Worm (Caenorhabditis elegans) whole organism, mixed stage, embryonic: ENCODE measurements around the gene T15B7.14.

Source experiments
- bed-3 ChIP-seq: fragments of 200-800 bp; sonication (Bioruptor generic); optimal IDR thresholded peaks from 3 replicates; lab custom pipeline; 2018; ENCODE audit warnings: mild to moderate bottlenecking, missing genetic modification characterization, moderate library complexity, missing compliant biosample characterization
- blmp-1 ChIP-seq: fragments of 150-350 bp; optimal IDR thresholded peaks from 2 replicates; lab custom pipeline; 2014; ENCODE audit warnings: missing biosample characterization, missing genetic modification characterization
- ceh-39 ChIP-seq: fragments of 150-350 bp; optimal IDR thresholded peaks from 2 replicates; lab custom pipeline; 2014; ENCODE audit warnings: missing biosample characterization, missing genetic modification characterization
- ceh-43 ChIP-seq: fragments of 200-800 bp; sonication (Bioruptor generic); optimal IDR thresholded peaks from 2 replicates; lab custom pipeline; 2018; ENCODE audit warnings: mild to moderate bottlenecking, missing genetic modification characterization, moderate library complexity, missing compliant biosample characterization
- ceh-83 ChIP-seq: fragments of 200-800 bp; sonication (Bioruptor generic); optimal IDR thresholded peaks from 2 replicates; lab custom pipeline; 2018; ENCODE audit warnings: mild to moderate bottlenecking, missing genetic modification characterization, missing compliant biosample characterization
- drap-1 ChIP-seq: fragments of 200-800 bp; sonication (Bioruptor generic); optimal IDR thresholded peaks from 3 replicates; lab custom pipeline; 2018; ENCODE audit warnings: mild to moderate bottlenecking, missing genetic modification characterization, missing compliant biosample characterization
- elt-1 ChIP-seq: sonication (generic microtip); optimal IDR thresholded peaks from 2 replicates; lab custom pipeline; 2017; ENCODE audit warnings: missing genetic modification characterization, mild to moderate bottlenecking, missing compliant biosample characterization, antibody characterized with exemption, moderate library complexity, borderline replicate concordance; ENCODE audit not compliant: insufficient read depth
- elt-3 ChIP-seq: fragments of 150-350 bp; optimal IDR thresholded peaks from 2 replicates; lab custom pipeline; 2014; ENCODE audit warnings: missing biosample characterization, missing genetic modification characterization
- flh-1 ChIP-seq: fragments of 200-800 bp; sonication (Bioruptor generic); optimal IDR thresholded peaks from 2 replicates; lab custom pipeline; 2018; ENCODE audit warnings: mild to moderate bottlenecking, missing genetic modification characterization, moderate library complexity, missing compliant biosample characterization
- ham-2 ChIP-seq: fragments of 200-800 bp; sonication (Bioruptor generic); optimal IDR thresholded peaks from 2 replicates; lab custom pipeline; 2018; ENCODE audit warnings: mild to moderate bottlenecking, missing genetic modification characterization, missing compliant biosample characterization
- hlh-1 ChIP-seq: fragments of 150-350 bp; optimal IDR thresholded peaks from 2 replicates; lab custom pipeline; 2014; ENCODE audit warnings: missing biosample characterization, missing genetic modification reagents, missing genetic modification characterization
- lin-13 ChIP-seq: fragments of 150-350 bp; optimal IDR thresholded peaks from 2 replicates; lab custom pipeline; 2014; ENCODE audit warnings: missing biosample characterization, missing genetic modification characterization
- lin-32 ChIP-seq: fragments of 200-800 bp; sonication (Bioruptor generic); optimal IDR thresholded peaks from 2 replicates; lab custom pipeline; 2018; ENCODE audit warnings: mild to moderate bottlenecking, missing genetic modification characterization, missing compliant biosample characterization
- lsy-2 ChIP-seq: fragments of 150-350 bp; optimal IDR thresholded peaks from 2 replicates; lab custom pipeline; 2014; ENCODE audit warnings: missing biosample characterization, missing genetic modification characterization
- mab-5 ChIP-seq: fragments of 150-350 bp; optimal IDR thresholded peaks from 2 replicates; lab custom pipeline; 2014; ENCODE audit warnings: missing biosample characterization, missing genetic modification characterization
- mep-1 ChIP-seq: fragments of 150-350 bp; optimal IDR thresholded peaks from 2 replicates; lab custom pipeline; 2017; ENCODE audit warnings: missing biosample characterization, missing genetic modification reagents, missing genetic modification characterization, inconsistent platforms
- mls-2 ChIP-seq: sonication (generic microtip); optimal IDR thresholded peaks from 2 replicates; lab custom pipeline; 2016; ENCODE audit warnings: mild to moderate bottlenecking, missing genetic modification characterization, moderate library complexity, missing compliant biosample characterization
- nhr-2 ChIP-seq: fragments of 150-350 bp; optimal IDR thresholded peaks from 2 replicates; lab custom pipeline; 2014; ENCODE audit warnings: missing biosample characterization, missing genetic modification characterization
- nhr-237 ChIP-seq: fragments of 150-350 bp; optimal IDR thresholded peaks from 2 replicates; lab custom pipeline; 2014; ENCODE audit warnings: missing biosample characterization, missing genetic modification characterization
- nhr-28 ChIP-seq: fragments of 150-350 bp; optimal IDR thresholded peaks from 2 replicates; lab custom pipeline; 2014; ENCODE audit warnings: missing biosample characterization, missing genetic modification characterization
- nhr-76 ChIP-seq: sonication (generic microtip); optimal IDR thresholded peaks from 2 replicates; lab custom pipeline; 2017; ENCODE audit warnings: missing biosample characterization, missing genetic modification characterization
- pha-4 ChIP-seq: fragments of 150-350 bp; optimal IDR thresholded peaks from 2 replicates; lab custom pipeline; 2018; ENCODE audit warnings: missing biosample characterization, missing genetic modification reagents, missing genetic modification characterization
- sem-2 ChIP-seq: fragments of 200-800 bp; sonication (Bioruptor generic); optimal IDR thresholded peaks from 2 replicates; lab custom pipeline; 2018; ENCODE audit warnings: mild to moderate bottlenecking, missing genetic modification characterization, missing compliant biosample characterization
- snpc-4 ChIP-seq: fragments of 150-350 bp; optimal IDR thresholded peaks from 2 replicates; lab custom pipeline; 2014; ENCODE audit warnings: missing biosample characterization, missing genetic modification characterization
- sptf-1 ChIP-seq: sonication (generic microtip); optimal IDR thresholded peaks from 2 replicates; lab custom pipeline; 2017; ENCODE audit warnings: mild to moderate bottlenecking, missing genetic modification characterization, moderate library complexity, missing compliant biosample characterization
- tbx-8 ChIP-seq: fragments of 200-800 bp; sonication (Bioruptor generic); optimal IDR thresholded peaks from 2 replicates; lab custom pipeline; 2018; ENCODE audit warnings: mild to moderate bottlenecking, missing genetic modification characterization, moderate library complexity, missing compliant biosample characterization
- unc-120 ChIP-seq: sonication (generic microtip); optimal IDR thresholded peaks from 2 replicates; lab custom pipeline; 2017; ENCODE audit warnings: missing genetic modification characterization, missing compliant biosample characterization; ENCODE audit not compliant: poor library complexity, severe bottlenecking
- unc-39 ChIP-seq: fragments of 150-350 bp; optimal IDR thresholded peaks from 2 replicates; lab custom pipeline; 2014; ENCODE audit warnings: missing biosample characterization, missing genetic modification characterization
- unc-62 ChIP-seq: fragments of 150-350 bp; optimal IDR thresholded peaks from 2 replicates; lab custom pipeline; 2014; ENCODE audit warnings: missing biosample characterization, missing genetic modification reagents, missing genetic modification characterization
- zip-8 ChIP-seq: fragments of 150-350 bp; optimal IDR thresholded peaks from 2 replicates; lab custom pipeline; 2014; ENCODE audit warnings: missing biosample characterization, missing genetic modification characterization
- ztf-11 ChIP-seq: fragments of 150-350 bp; optimal IDR thresholded peaks from 2 replicates; lab custom pipeline; 2014; ENCODE audit warnings: missing biosample characterization, missing genetic modification characterization

T15B7.14 gene

DNA sequence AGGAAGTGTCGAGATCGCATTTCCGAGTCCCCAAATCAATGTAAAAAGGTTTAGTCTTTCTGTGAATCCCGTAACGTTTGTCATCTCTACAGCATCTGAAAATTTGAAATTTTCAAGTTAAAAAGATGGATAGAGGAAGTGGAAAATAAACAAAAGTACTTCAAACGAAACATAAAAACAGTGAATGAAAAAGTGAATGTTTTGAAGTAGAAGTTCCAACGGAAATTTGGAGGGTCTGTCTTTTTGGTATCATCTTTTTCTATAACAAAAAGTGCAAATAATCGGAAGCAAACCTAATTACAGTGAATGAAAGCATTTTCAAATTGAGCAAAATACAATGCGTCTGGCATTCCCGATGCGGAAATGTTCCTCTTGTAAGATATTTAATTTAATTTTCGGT is 11.4 kb upstream of the T15B7.14 start, which contains the start of gene lgc-54:
Gene lgc-54 (minus strand): TSS at position 101 of the 400 bp plus-strand sequence.
- TF ChIP-seq sptf-1 (tag; lab: Kevin White, UChicago) (no peak), lin-13 (tag; lab: Kevin White, UChicago) (no peak), nhr-28 (no peak), unc-120 (tag; lab: Kevin White, UChicago) (no peak)

DNA sequence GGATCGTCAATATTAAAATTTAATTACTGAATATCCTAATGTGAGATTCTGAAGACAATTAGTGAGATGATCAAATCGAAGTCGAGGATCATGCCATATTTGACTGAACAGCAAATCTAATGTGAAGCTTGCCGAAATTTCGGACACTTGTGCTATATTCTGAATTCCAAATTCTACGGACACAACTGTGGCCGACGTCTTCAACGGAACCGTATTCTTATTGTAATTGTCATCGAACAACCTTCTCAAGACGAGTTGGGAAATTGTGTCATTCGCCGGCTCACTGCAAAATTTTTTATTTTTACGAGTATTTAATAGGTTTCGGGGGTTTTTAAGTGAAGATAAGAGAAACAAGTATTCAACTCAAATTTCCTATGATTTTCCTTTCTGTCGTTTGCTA is 7.3 kb upstream of the T15B7.14 start, which contains the start of gene T15B7.1:
Gene T15B7.1 (plus strand): TSS at position 301 of the 400 bp plus-strand sequence.
- TF ChIP-seq tbx-8 (no peak), ham-2 (GFP tag; lab: Kevin White, UChicago) (no peak), ztf-11 (tag; lab: Kevin White, UChicago) (no peak), snpc-4 (no peak), unc-120 (tag; lab: Kevin White, UChicago) (no peak), zip-8 (tag; lab: Kevin White, UChicago) (no peak), ceh-39 (tag; lab: Kevin White, UChicago) (no peak), elt-3 (no peak), nhr-2 (tag; lab: Kevin White, UChicago) (no peak)

DNA sequence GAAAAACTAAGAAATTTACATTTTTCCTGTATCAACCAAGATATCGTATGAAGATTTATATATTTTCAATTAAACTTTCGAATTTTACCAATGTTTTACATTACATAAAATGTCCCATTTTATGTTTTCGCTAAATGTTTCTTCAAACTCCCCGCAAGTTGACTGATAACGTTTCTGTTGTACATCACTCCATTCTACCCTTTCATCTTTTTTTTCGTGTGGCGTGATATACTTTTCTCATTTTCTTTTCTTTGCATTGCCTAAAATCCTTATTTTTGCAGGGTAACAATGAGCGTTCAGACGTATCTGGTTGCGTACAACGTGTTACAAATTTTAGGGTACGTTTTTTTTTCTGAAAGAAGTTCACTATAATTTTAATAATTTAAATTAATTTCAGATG is 3.9 kb upstream of the T15B7.14 start, which contains the start of gene hpo-8:
Gene hpo-8 (plus strand): TSS at position 282 of the 400 bp plus-strand sequence.
- TF ChIP-seq flh-1 (GFP tag; lab: Kevin White, UChicago) (no peak), nhr-28 (no peak)

DNA sequence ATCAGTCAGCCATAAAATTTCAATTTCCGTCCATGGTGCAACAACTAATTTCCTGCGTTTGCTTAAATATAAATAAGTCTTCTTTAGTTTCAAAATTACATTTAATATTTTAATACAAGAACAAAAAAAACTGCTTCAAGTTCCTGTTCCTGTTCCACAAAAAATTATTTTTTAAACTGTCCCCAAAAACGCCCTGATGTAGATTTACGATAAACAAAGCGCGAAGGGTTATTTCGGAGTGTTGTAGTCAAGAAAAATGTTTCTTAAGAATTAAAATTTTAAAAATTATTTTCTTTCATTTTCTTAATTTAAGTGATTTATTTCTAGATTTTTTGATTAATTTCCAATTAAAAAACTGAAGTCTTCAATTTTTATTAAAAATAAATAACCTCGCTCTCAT is 3.5 kb upstream of the T15B7.14 start, which contains the start of gene T15B7.15:
Gene T15B7.15 (minus strand): TSS at position 67 of the 400 bp plus-strand sequence.
- TF ChIP-seq sptf-1 (tag; lab: Kevin White, UChicago) = no peak
- TF ChIP-seq drap-1 (GFP tag; lab: Kevin White, UChicago) = no peak
- TF ChIP-seq pha-4 (tag; lab: Kevin White, UChicago) = no peak
- no peak for TF ChIP-seq bed-3 (GFP tag; lab: Kevin White, UChicago)
- TF ChIP-seq unc-39 (tag; lab: Kevin White, UChicago) = no peak
- TF ChIP-seq unc-120 (tag; lab: Kevin White, UChicago) = no peak
- TF ChIP-seq tbx-8 = no peak
- no peak for TF ChIP-seq lsy-2 (tag; lab: Kevin White, UChicago)
- no peak for TF ChIP-seq lin-32 (GFP tag; lab: Kevin White, UChicago)
- TF ChIP-seq mls-2 (tag; lab: Kevin White, UChicago) = no peak
- TF ChIP-seq snpc-4 = no peak
- TF ChIP-seq sem-2 = no peak
- no peak for TF ChIP-seq blmp-1 (tag; lab: Kevin White, UChicago)
- TF ChIP-seq mab-5 (tag; lab: Kevin White, UChicago) = no peak
- no peak for TF ChIP-seq ceh-39 (tag; lab: Kevin White, UChicago)
- no peak for TF ChIP-seq nhr-237 (tag; lab: Kevin White, UChicago)

DNA sequence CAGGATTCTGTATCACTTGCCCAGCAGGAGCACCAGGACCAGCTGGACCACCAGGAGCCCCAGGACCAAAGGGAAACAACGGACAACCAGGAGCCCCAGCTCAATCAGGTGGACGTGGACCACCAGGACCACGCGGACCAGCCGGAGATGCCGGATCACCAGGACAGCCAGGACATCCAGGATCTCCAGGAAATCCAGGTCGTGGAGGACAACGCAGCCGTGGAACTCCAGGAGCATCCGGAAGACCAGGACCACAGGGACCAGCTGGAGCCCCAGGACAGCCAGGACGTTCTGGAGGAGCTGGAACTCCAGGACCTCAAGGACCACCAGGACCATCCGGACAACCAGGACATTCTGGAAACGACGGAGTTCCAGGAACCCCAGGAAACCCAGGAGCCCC is 894 bp upstream of the T15B7.14 start:
- TF ChIP-seq nhr-28 (no peak), bed-3 (GFP tag; lab: Kevin White, UChicago) (no peak), ceh-43 (GFP tag; lab: Kevin White, UChicago) (no peak), elt-1 (tag; lab: Kevin White, UChicago) (no peak), sem-2 (no peak), elt-3 (no peak), blmp-1 (tag; lab: Kevin White, UChicago) (no peak), drap-1 (GFP tag; lab: Kevin White, UChicago) (no peak), sptf-1 (tag; lab: Kevin White, UChicago) (no peak), nhr-76 (no peak), ceh-83 (no peak), zip-8 (tag; lab: Kevin White, UChicago) (no peak), snpc-4 (no peak), hlh-1 (tag; lab: Kevin White, UChicago) (no peak), unc-62 (GFP tag; lab: Kevin White, UChicago) (no peak), mab-5 (tag; lab: Kevin White, UChicago) (no peak), nhr-237 (tag; lab: Kevin White, UChicago) (no peak), unc-120 (tag; lab: Kevin White, UChicago) (no peak), mep-1 (tag; lab: Kevin White, UChicago) (no peak), lin-13 (tag; lab: Kevin White, UChicago) (no peak)
